Worm (Caenorhabditis elegans) whole organism, L1 larva: ENCODE measurements around the gene cnp-2.

Experiments used
- dpl-1 ChIP-seq, 3 experiments: fragments of 150-350 bp in 2 of 3; sonication (generic microtip) in 1 of 3; optimal IDR thresholded peaks; 2 replicates each; lab custom pipeline; 2014 to 2017; ENCODE audit warnings: missing biosample characterization in 3 of 3, missing genetic modification characterization in 3 of 3, missing genetic modification reagents in 3 of 3
- elt-3 ChIP-seq, 6 experiments: fragments of 150-350 bp in 1 of 6; sonication (generic microtip); optimal IDR thresholded peaks; 2 replicates each; lab custom pipeline; 2017 to 2018; ENCODE audit warnings: missing biosample characterization in 6 of 6, missing genetic modification characterization in 6 of 6, inconsistent platforms in 1 of 6
- fos-1 ChIP-seq: fragments of 150-350 bp; optimal IDR thresholded peaks from 2 replicates; lab custom pipeline; 2014; ENCODE audit warnings: missing biosample characterization, missing genetic modification characterization
- lin-35 ChIP-seq, 2 experiments: fragments of 150-350 bp; optimal IDR thresholded peaks; 2 replicates each; lab custom pipeline; 2014; ENCODE audit warnings: missing biosample characterization in 2 of 2, missing genetic modification characterization in 2 of 2, missing genetic modification reagents in 2 of 2
- mab-9 ChIP-seq: fragments of 200-800 bp; sonication (Bioruptor generic); IDR thresholded peaks from 2 replicates; pipeline ENCODE4 v1.3.6; 2022; ENCODE audit warnings: missing genetic modification reagents, missing genetic modification characterization, missing compliant biosample characterization
- mdl-1 ChIP-seq, 2 experiments: fragments of 150-350 bp; optimal IDR thresholded peaks; 2 replicates each; lab custom pipeline; 2014 to 2017; ENCODE audit warnings: missing biosample characterization in 2 of 2, missing genetic modification characterization in 2 of 2, inconsistent platforms in 1 of 2

- TF ChIP-seq elt-3 (tag; optimal IDR thresholded peaks at IDR 0.05; lab: Kevin White, UChicago) (no peak), mdl-1 (tag; optimal IDR thresholded peaks at IDR 0.05; lab: Kevin White, UChicago) (no peak), dpl-1 (GFP tag; optimal IDR thresholded peaks at IDR 0.05; lab: Kevin White, UChicago) (no peak), fos-1 (no peak), mab-9 (GFP tag; lab: Robert Waterston, UW) (no peak), lin-35 (GFP tag; optimal IDR thresholded peaks at IDR 0.05; lab: Kevin White, UChicago) (no peak)
Measured at ce11 chrII:12739306-12739705, 21.3 kb upstream of the cnp-2 start.
